Worm (Caenorhabditis elegans) whole organism, late embryonic: ENCODE results near the gene C07A9.13.

Source experiments
- C38D4.7 ChIP-seq: fragments of 200-800 bp; sonication (Bioruptor generic); optimal IDR thresholded peaks from 2 replicates; lab custom pipeline; 2018; ENCODE audit warnings: mild to moderate bottlenecking, missing genetic modification characterization, moderate library complexity, missing compliant biosample characterization
- F13H6.1 ChIP-seq: sonication (generic microtip); optimal IDR thresholded peaks from 2 replicates; lab custom pipeline; 2016; ENCODE audit warnings: missing genetic modification characterization, missing compliant biosample characterization
- K09A11.1 ChIP-seq: sonication (generic microtip); optimal IDR thresholded peaks from 2 replicates; lab custom pipeline; 2017; ENCODE audit warnings: antibody characterized with exemption, mild to moderate bottlenecking, missing genetic modification characterization, missing compliant biosample characterization; ENCODE audit not compliant: insufficient read depth
- T23F11.4 ChIP-seq: fragments of 200-800 bp; sonication (Bioruptor generic); optimal IDR thresholded peaks from 2 replicates; lab custom pipeline; 2018; ENCODE audit warnings: mild to moderate bottlenecking, missing genetic modification characterization, missing compliant biosample characterization
- Y22D7AL.16 ChIP-seq: sonication (generic microtip); optimal IDR thresholded peaks from 2 replicates; lab custom pipeline; 2016; ENCODE audit warnings: missing genetic modification characterization, missing compliant biosample characterization
- ahr-1 ChIP-seq: sonication (generic microtip); optimal IDR thresholded peaks from 2 replicates; lab custom pipeline; 2016; ENCODE audit warnings: missing genetic modification characterization, missing compliant biosample characterization
- ama-1 ChIP-seq: fragments of 150-350 bp; optimal IDR thresholded peaks from 2 replicates; lab custom pipeline; 2014
- ceh-14 ChIP-seq: sonication (generic microtip); optimal IDR thresholded peaks from 2 replicates; lab custom pipeline; 2016; ENCODE audit warnings: missing genotype, missing genetic modification characterization, missing compliant biosample characterization
- ceh-18 ChIP-seq: sonication (generic microtip); optimal IDR thresholded peaks from 2 replicates; lab custom pipeline; 2016; ENCODE audit warnings: missing genetic modification characterization, missing compliant biosample characterization
- ceh-19 ChIP-seq: fragments of 200-800 bp; sonication (Bioruptor generic); optimal IDR thresholded peaks from 2 replicates; lab custom pipeline; 2018; ENCODE audit warnings: mild to moderate bottlenecking, missing genetic modification characterization, missing compliant biosample characterization
- ceh-2 ChIP-seq: sonication (generic microtip); optimal IDR thresholded peaks from 2 replicates; lab custom pipeline; 2016; ENCODE audit warnings: missing genotype, missing genetic modification characterization, missing compliant biosample characterization
- ceh-22 ChIP-seq: sonication (generic microtip); optimal IDR thresholded peaks from 2 replicates; lab custom pipeline; 2017; ENCODE audit warnings: missing biosample characterization, missing genetic modification characterization
- ceh-24 ChIP-seq: sonication (generic microtip); optimal IDR thresholded peaks from 2 replicates; lab custom pipeline; 2016; ENCODE audit warnings: mild to moderate bottlenecking, missing genetic modification characterization, missing compliant biosample characterization
- ceh-30 ChIP-seq: fragments of 150-350 bp; optimal IDR thresholded peaks from 2 replicates; lab custom pipeline; 2014; ENCODE audit warnings: missing biosample characterization, missing genetic modification characterization
- ceh-31 ChIP-seq: sonication (generic microtip); optimal IDR thresholded peaks from 2 replicates; lab custom pipeline; 2016; ENCODE audit warnings: missing genetic modification characterization, missing compliant biosample characterization
- ceh-34 ChIP-seq: sonication (generic microtip); optimal IDR thresholded peaks from 2 replicates; lab custom pipeline; 2016; ENCODE audit warnings: mild to moderate bottlenecking, missing genetic modification characterization, missing compliant biosample characterization
- ceh-48 ChIP-seq: sonication (generic microtip); optimal IDR thresholded peaks from 2 replicates; lab custom pipeline; 2016; ENCODE audit warnings: missing genetic modification characterization, inconsistent platforms, missing compliant biosample characterization
- ceh-9 ChIP-seq: sonication (generic microtip); optimal IDR thresholded peaks from 2 replicates; lab custom pipeline; 2016; ENCODE audit warnings: mild to moderate bottlenecking, missing genetic modification characterization, inconsistent platforms, missing compliant biosample characterization
- che-1 ChIP-seq: sonication (generic microtip); optimal IDR thresholded peaks from 2 replicates; lab custom pipeline; 2016; ENCODE audit warnings: mild to moderate bottlenecking, missing genetic modification characterization, missing compliant biosample characterization
- elt-2 ChIP-seq: sonication (generic microtip); optimal IDR thresholded peaks from 2 replicates; lab custom pipeline; 2016; ENCODE audit warnings: missing genetic modification reagents, missing genetic modification characterization, missing compliant biosample characterization
- fax-1 ChIP-seq: sonication (generic microtip); optimal IDR thresholded peaks from 2 replicates; lab custom pipeline; 2016; ENCODE audit warnings: missing genotype, missing genetic modification characterization, missing compliant biosample characterization
- fkh-10 ChIP-seq: fragments of 150-350 bp; optimal IDR thresholded peaks from 2 replicates; lab custom pipeline; 2014; ENCODE audit warnings: missing biosample characterization, missing genetic modification reagents, missing genetic modification characterization
- fkh-6 ChIP-seq: sonication (generic microtip); optimal IDR thresholded peaks from 2 replicates; lab custom pipeline; 2016; ENCODE audit warnings: missing genetic modification characterization, missing compliant biosample characterization
- gmeb-2 ChIP-seq: sonication (generic microtip); optimal IDR thresholded peaks from 2 replicates; lab custom pipeline; 2016; ENCODE audit warnings: missing genetic modification characterization, inconsistent platforms, missing compliant biosample characterization
- hlh-13 ChIP-seq: fragments of 200-800 bp; sonication (Bioruptor generic); optimal IDR thresholded peaks from 2 replicates; lab custom pipeline; 2018; ENCODE audit warnings: mild to moderate bottlenecking, missing genetic modification characterization, missing compliant biosample characterization
- hlh-15 ChIP-seq: sonication (generic microtip); optimal IDR thresholded peaks from 2 replicates; lab custom pipeline; 2016; ENCODE audit warnings: missing genetic modification characterization, missing compliant biosample characterization
- hlh-30 ChIP-seq: sonication (generic microtip); optimal IDR thresholded peaks from 2 replicates; lab custom pipeline; 2017; ENCODE audit warnings: antibody characterized with exemption, missing genetic modification characterization, missing compliant biosample characterization; ENCODE audit not compliant: insufficient read depth
- lim-6 ChIP-seq: sonication (generic microtip); optimal IDR thresholded peaks from 2 replicates; lab custom pipeline; 2016; ENCODE audit warnings: missing genetic modification characterization, missing compliant biosample characterization
- madf-2 ChIP-seq: sonication (generic microtip); optimal IDR thresholded peaks from 2 replicates; lab custom pipeline; 2017; ENCODE audit warnings: missing genetic modification characterization, missing compliant biosample characterization
- mec-3 ChIP-seq: sonication (generic microtip); optimal IDR thresholded peaks from 2 replicates; lab custom pipeline; 2016; ENCODE audit warnings: borderline replicate concordance, missing genetic modification characterization, missing compliant biosample characterization
- nfya-1 ChIP-seq: sonication (generic microtip); optimal IDR thresholded peaks from 2 replicates; lab custom pipeline; 2017; ENCODE audit warnings: missing genetic modification characterization, mild to moderate bottlenecking, missing compliant biosample characterization, antibody characterized with exemption, moderate library complexity
- nhr-11 ChIP-seq: fragments of 150-350 bp; optimal IDR thresholded peaks from 2 replicates; lab custom pipeline; 2014; ENCODE audit warnings: missing biosample characterization, missing genetic modification characterization
- nhr-232 ChIP-seq: sonication (generic microtip); optimal IDR thresholded peaks from 2 replicates; lab custom pipeline; 2016; ENCODE audit warnings: missing genetic modification characterization, missing compliant biosample characterization
- npax-4 ChIP-seq: sonication (generic microtip); optimal IDR thresholded peaks from 2 replicates; lab custom pipeline; 2016; ENCODE audit warnings: missing genetic modification characterization, missing compliant biosample characterization
- odd-2 ChIP-seq: sonication (generic microtip); optimal IDR thresholded peaks from 2 replicates; lab custom pipeline; 2017; ENCODE audit warnings: antibody characterized with exemption, mild to moderate bottlenecking, missing genetic modification characterization, missing compliant biosample characterization
- pat-9 ChIP-seq: fragments of 200-800 bp; sonication (Bioruptor generic); optimal IDR thresholded peaks from 2 replicates; lab custom pipeline; 2018; ENCODE audit warnings: mild to moderate bottlenecking, missing genetic modification characterization, moderate library complexity, missing compliant biosample characterization
- pax-1 ChIP-seq: fragments of 150-350 bp; optimal IDR thresholded peaks from 2 replicates; lab custom pipeline; 2014; ENCODE audit warnings: missing biosample characterization, missing genetic modification characterization
- pqm-1 ChIP-seq: sonication (generic microtip); optimal IDR thresholded peaks from 2 replicates; lab custom pipeline; 2016; ENCODE audit warnings: missing genetic modification characterization, missing compliant biosample characterization
- pros-1 ChIP-seq: fragments of 150-350 bp; optimal IDR thresholded peaks from 2 replicates; lab custom pipeline; 2014; ENCODE audit warnings: missing biosample characterization, missing genetic modification reagents, missing genetic modification characterization
- ref-2 ChIP-seq: sonication (generic microtip); optimal IDR thresholded peaks from 2 replicates; lab custom pipeline; 2016; ENCODE audit warnings: missing genetic modification characterization, missing compliant biosample characterization
- rnt-1 ChIP-seq: sonication (generic microtip); optimal IDR thresholded peaks from 2 replicates; lab custom pipeline; 2016; ENCODE audit warnings: missing genetic modification characterization, missing compliant biosample characterization
- sox-2 ChIP-seq: fragments of 200-800 bp; sonication (Bioruptor generic); IDR thresholded peaks from 2 replicates; pipeline ENCODE4 v1.3.6; 2022; ENCODE audit warnings: missing genetic modification reagents, missing genetic modification characterization, missing compliant biosample characterization
- sox-4 ChIP-seq: sonication (generic microtip); optimal IDR thresholded peaks from 2 replicates; lab custom pipeline; 2017; ENCODE audit warnings: mild to moderate bottlenecking, missing genetic modification characterization, inconsistent platforms, missing compliant biosample characterization
- syd-9 ChIP-seq: sonication (generic microtip); optimal IDR thresholded peaks from 2 replicates; lab custom pipeline; 2016; ENCODE audit warnings: mild to moderate bottlenecking, missing genetic modification characterization, moderate library complexity, missing compliant biosample characterization
- unc-42 ChIP-seq: sonication (generic microtip); optimal IDR thresholded peaks from 2 replicates; lab custom pipeline; 2016; ENCODE audit warnings: missing genotype, missing genetic modification characterization, missing compliant biosample characterization
- unc-55 ChIP-seq: sonication (generic microtip); optimal IDR thresholded peaks from 2 replicates; lab custom pipeline; 2017; ENCODE audit warnings: missing biosample characterization, missing genetic modification reagents, missing genetic modification characterization
- zip-5 ChIP-seq: sonication (generic microtip); optimal IDR thresholded peaks from 2 replicates; lab custom pipeline; 2016; ENCODE audit warnings: missing genetic modification characterization, missing compliant biosample characterization

Gene C07A9.13

ce11 chrIII:9637016-9637415, 44.1 kb downstream of the C07A9.13 start, which contains the start of gene gei-13:
Gene gei-13 (minus strand): TSS chrIII:9637116.
- TF ChIP-seq ceh-30 (tag; lab: Kevin White, UChicago) (no peak), npax-4 (tag; lab: Kevin White, UChicago) (no peak)

ce11 chrIII:9631117-9631655, 49.9 kb downstream of the C07A9.13 start, which contains the start of gene ubc-7:
Gene ubc-7 (minus strand): TSS chrIII:9631167.
- TF ChIP-seq pat-9 = no peak
- no peak for TF ChIP-seq hlh-13 (GFP tag; lab: Kevin White, UChicago)
- no peak for TF ChIP-seq mec-3 (tag; lab: Kevin White, UChicago)
- TF ChIP-seq C38D4.7 (GFP tag; lab: Kevin White, UChicago) = no peak
- TF ChIP-seq Y22D7AL.16 (tag; lab: Kevin White, UChicago) = no peak
- TF ChIP-seq gmeb-2 (tag; lab: Kevin White, UChicago) = no peak
- no peak for TF ChIP-seq syd-9 (tag; lab: Kevin White, UChicago)
- TF ChIP-seq odd-2 (tag; lab: Kevin White, UChicago) = no peak
- peak; percentile 33 for TF ChIP-seq ceh-19
- no peak for TF ChIP-seq che-1 (tag; lab: Kevin White, UChicago)
- no peak for TF ChIP-seq ceh-14 (tag; lab: Kevin White, UChicago)
- TF ChIP-seq F13H6.1 (tag; lab: Kevin White, UChicago) = no peak
- TF ChIP-seq elt-2 (tag; lab: Kevin White, UChicago) = no peak
- TF ChIP-seq nhr-232 (tag; lab: Kevin White, UChicago) = no peak
- no peak for TF ChIP-seq lim-6 (tag; lab: Kevin White, UChicago)
- TF ChIP-seq pax-1 (tag; lab: Kevin White, UChicago) = no peak
- no peak for TF ChIP-seq madf-2
- no peak for TF ChIP-seq ceh-22 (tag; lab: Kevin White, UChicago)
- no peak for TF ChIP-seq ceh-2 (tag; lab: Kevin White, UChicago)
- peak; percentile 57 for TF ChIP-seq nfya-1
- TF ChIP-seq fax-1 (tag; lab: Kevin White, UChicago) = no peak
- no peak for TF ChIP-seq pros-1 (tag; lab: Kevin White, UChicago)
- no peak for TF ChIP-seq ahr-1 (tag; lab: Kevin White, UChicago)
- peak; percentile 11 for TF ChIP-seq unc-55 (GFP tag; lab: Kevin White, UChicago)
- TF ChIP-seq pqm-1 (tag; lab: Kevin White, UChicago) = no peak
- TF ChIP-seq ama-1 (lab: Kevin White, UChicago) = no peak
- peak; percentile 37 for TF ChIP-seq unc-42 (tag; lab: Kevin White, UChicago)
- TF ChIP-seq ceh-34 (tag; lab: Kevin White, UChicago) = no peak
- TF ChIP-seq rnt-1 (tag; lab: Kevin White, UChicago) = no peak
- no peak for TF ChIP-seq fkh-6 (tag; lab: Kevin White, UChicago)
- TF ChIP-seq hlh-15 = no peak
- no peak for TF ChIP-seq ceh-30 (tag; lab: Kevin White, UChicago)
- TF ChIP-seq zip-5 (tag; lab: Kevin White, UChicago) = no peak
- no peak for TF ChIP-seq sox-2 (GFP tag; lab: Robert Waterston, UW)
- no peak for TF ChIP-seq ceh-48
- TF ChIP-seq ceh-31 (tag; lab: Kevin White, UChicago) = peak; percentile 34
- no peak for TF ChIP-seq ceh-24 (tag; lab: Kevin White, UChicago)
- TF ChIP-seq npax-4 (tag; lab: Kevin White, UChicago) = no peak
- no peak for TF ChIP-seq ref-2 (tag; lab: Kevin White, UChicago)
- no peak for TF ChIP-seq fkh-10 (GFP tag; lab: Kevin White, UChicago)
- no peak for TF ChIP-seq nhr-11 (tag; lab: Kevin White, UChicago)
- TF ChIP-seq ceh-9 (tag; lab: Kevin White, UChicago) = no peak
- TF ChIP-seq hlh-30 = peak; percentile 60
- no peak for TF ChIP-seq T23F11.4
- no peak for TF ChIP-seq K09A11.1
- no peak for TF ChIP-seq sox-4 (tag; lab: Kevin White, UChicago)
- peak; percentile 4 for TF ChIP-seq ceh-18
